Worm (Caenorhabditis elegans) whole organism, L2 larva: Measurements from ENCODE around the gene B0001.7.

ENCODE experiments used
- dmd-4 ChIP-seq: sonication (generic microtip); optimal IDR thresholded peaks from 2 replicates; lab custom pipeline; 2017; ENCODE audit warnings: missing biosample characterization, missing genetic modification characterization
- egl-27 ChIP-seq: sonication (generic microtip); optimal IDR thresholded peaks from 3 replicates; lab custom pipeline; 2017; ENCODE audit warnings: missing biosample characterization, missing genetic modification reagents, missing genetic modification characterization
- nhr-21 ChIP-seq: fragments of 150-350 bp; optimal IDR thresholded peaks from 2 replicates; lab custom pipeline; 2014; ENCODE audit warnings: missing biosample characterization, missing genetic modification characterization
- nhr-237 ChIP-seq: fragments of 150-350 bp; optimal IDR thresholded peaks from 2 replicates; lab custom pipeline; 2014; ENCODE audit warnings: missing biosample characterization, missing genetic modification characterization
- nhr-77 ChIP-seq: fragments of 150-350 bp; optimal IDR thresholded peaks from 2 replicates; lab custom pipeline; 2014; ENCODE audit warnings: missing biosample characterization, missing genetic modification characterization
- unc-39 ChIP-seq: fragments of 150-350 bp; optimal IDR thresholded peaks from 2 replicates; lab custom pipeline; 2014; ENCODE audit warnings: missing biosample characterization, missing genetic modification characterization
- zag-1 ChIP-seq: fragments of 150-350 bp; optimal IDR thresholded peaks from 2 replicates; lab custom pipeline; 2014; ENCODE audit warnings: missing biosample characterization, missing genetic modification characterization

DNA sequence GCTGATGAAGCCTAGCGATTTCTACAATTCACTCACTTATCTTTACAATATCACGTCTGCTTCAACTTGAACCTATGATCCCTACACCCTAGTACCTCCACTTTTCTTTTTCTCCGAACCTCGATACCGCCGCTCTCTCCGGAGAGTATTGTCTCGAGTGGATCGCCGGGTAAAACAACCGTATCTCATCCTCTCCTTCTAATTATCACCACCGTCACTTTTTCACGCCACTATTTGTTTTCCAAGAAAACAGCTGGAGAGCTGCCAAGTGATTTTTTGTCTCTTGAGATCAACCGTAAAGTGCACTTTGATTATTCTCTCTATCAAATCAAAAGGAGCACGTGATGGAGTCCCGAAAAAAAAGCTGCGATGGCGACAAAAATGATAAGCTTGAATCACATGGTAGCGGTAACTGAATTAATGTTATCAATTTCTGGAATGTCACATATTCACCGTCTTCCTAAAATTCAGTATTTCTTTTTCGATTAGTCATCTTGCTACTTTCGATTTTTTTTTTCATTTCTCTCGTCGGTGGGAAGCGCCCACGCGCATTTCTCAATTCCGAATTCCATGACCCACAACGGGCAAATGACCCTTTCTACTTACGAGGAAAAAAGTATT is 45.6 kb upstream of the B0001.7 start:
- no peak for TF ChIP-seq nhr-21 (tag; lab: Kevin White, UChicago)
- no peak for TF ChIP-seq dmd-4 (tag; lab: Kevin White, UChicago)
- no peak for TF ChIP-seq nhr-237 (tag; lab: Kevin White, UChicago)
- TF ChIP-seq zag-1 (tag; lab: Kevin White, UChicago) = no peak
- no peak for TF ChIP-seq nhr-77 (tag; lab: Kevin White, UChicago)
- TF ChIP-seq egl-27 = no peak
- TF ChIP-seq unc-39 (tag; lab: Kevin White, UChicago) = no peak
